Worm (Caenorhabditis elegans): ENCODE measurements around the gene sru-8.

Gene sru-8

ce11 chrV:9813527-9813926 is 30.1 kb upstream of the sru-8 start, which contains the start of gene sru-30:
Gene sru-30, plus strand, starts transcription at chrV:9813827.
- TF ChIP-seq lin-26 (GFP tag; IDR thresholded peaks at IDR 0.05) (no peak), pbrm-1 (GFP tag; IDR thresholded peaks at IDR 0.05) (no peak), mcd-1 (GFP tag; IDR thresholded peaks at IDR 0.05) (no peak), hsf-1 (GFP tag; IDR thresholded peaks at IDR 0.05) (no peak), nfya-2 (GFP tag; IDR thresholded peaks at IDR 0.05) (no peak), F57A8.1 (GFP tag; optimal IDR thresholded peaks at IDR 0.05) (no peak), Y56A3A.18 (GFP tag; IDR thresholded peaks at IDR 0.05) (no peak), mes-4 (tag; optimal IDR thresholded peaks at IDR 0.05) (no peak), nhr-27 (tag; optimal IDR thresholded peaks at IDR 0.05) (no peak), lsy-27 (tag; optimal IDR thresholded peaks at IDR 0.05; ENCODE audit: borderline replicate concordance, insufficient read depth) (no peak), nhr-120 (GFP tag; IDR thresholded peaks at IDR 0.05) (no peak), C06A6.2 (GFP tag; conservative IDR thresholded peaks at IDR 0.05) (no peak), madf-6 (GFP tag; IDR thresholded peaks at IDR 0.05) (no peak), K11D2.4 (GFP tag; IDR thresholded peaks at IDR 0.05) (no peak), madf-8 (GFP tag; conservative IDR thresholded peaks at IDR 0.05) (no peak)

DNA sequence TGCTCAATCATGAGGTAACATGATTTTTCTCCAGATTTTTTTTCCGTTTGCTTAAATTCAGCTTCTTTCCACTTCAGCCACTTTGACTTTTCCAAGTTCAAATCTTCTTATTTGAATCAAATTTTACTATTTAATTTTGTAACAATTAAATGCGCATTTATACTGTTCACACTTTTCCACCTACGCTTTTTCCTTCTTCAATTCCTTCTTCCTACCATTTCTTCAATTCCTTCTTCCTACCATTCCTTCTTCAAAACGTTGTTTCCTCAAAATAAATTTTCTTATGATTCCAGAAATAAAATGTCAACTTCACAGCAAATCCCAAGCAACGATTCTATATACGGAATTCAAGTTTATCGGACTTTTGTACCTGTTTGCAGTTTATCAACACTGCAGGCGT is 27.3 kb upstream of the sru-8 start, which contains the start of gene sru-31:
Gene sru-31, plus strand, starts transcription at position 301 of the 400 bp plus-strand sequence.
- no peak for TF ChIP-seq tbp1 (GFP tag; optimal IDR thresholded peaks at IDR 0.05)
- TF ChIP-seq athp-1 (tag; optimal IDR thresholded peaks at IDR 0.05): no peak
- no peak for TF ChIP-seq ztf-18 (tag; optimal IDR thresholded peaks at IDR 0.05)
- TF ChIP-seq pbrm-1 (GFP tag; IDR thresholded peaks at IDR 0.05): no peak
- TF ChIP-seq atf-7 (tag; optimal IDR thresholded peaks at IDR 0.05): no peak
- no peak for TF ChIP-seq ceh-40 (GFP tag; IDR thresholded peaks at IDR 0.05)
- no peak for TF ChIP-seq attf-5 (GFP tag; optimal IDR thresholded peaks at IDR 0.05)
- TF ChIP-seq Y95B8A.8 (GFP tag; IDR thresholded peaks at IDR 0.05): no peak
- TF ChIP-seq rpc-1 (optimal IDR thresholded peaks at IDR 0.05): no peak
- TF ChIP-seq rpc-1 (tag; optimal IDR thresholded peaks at IDR 0.05): no peak

DNA sequence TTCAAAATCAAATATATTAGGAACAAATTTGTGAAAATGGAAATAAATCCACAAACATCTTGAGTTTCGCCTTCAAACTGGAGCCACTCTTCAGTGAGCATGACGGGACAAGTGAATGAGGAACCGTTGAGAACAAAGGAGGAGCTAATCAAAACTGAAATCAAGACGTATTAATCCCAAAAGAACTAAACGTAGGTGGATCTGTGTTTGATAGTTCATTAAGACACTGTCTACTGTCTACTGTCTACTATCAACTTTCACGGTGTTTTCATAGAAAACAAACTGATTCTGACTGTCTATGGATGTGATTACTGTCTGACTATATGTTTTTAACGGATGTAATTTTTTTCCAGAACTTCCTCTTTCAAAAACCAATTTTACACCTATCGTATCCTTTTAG is 21.9 kb upstream of the sru-8 start, which contains the start of gene str-193:
Gene str-193, minus strand, starts transcription at position 101 of the 400 bp plus-strand sequence.
- no peak for TF ChIP-seq ztf-18 (tag; optimal IDR thresholded peaks at IDR 0.05)
- no peak for TF ChIP-seq mel-28 (tag; optimal IDR thresholded peaks at IDR 0.05; ENCODE audit: borderline replicate concordance)
- TF ChIP-seq ets-4 (GFP tag; optimal IDR thresholded peaks at IDR 0.05): no peak
- no peak for TF ChIP-seq snpc-4 (GFP tag; optimal IDR thresholded peaks at IDR 0.05)
- TF ChIP-seq snpc-4 (tag; optimal IDR thresholded peaks at IDR 0.05): no peak
- TF ChIP-seq F39B2.1 (GFP tag; IDR thresholded peaks at IDR 0.05): no peak

- TF ChIP-seq ceh-100 (GFP tag; IDR thresholded peaks at IDR 0.05) (no peak), bed-2 (GFP tag; IDR thresholded peaks at IDR 0.05) (no peak), attf-3 (GFP tag; conservative IDR thresholded peaks at IDR 0.05) (no peak), ceh-27 (GFP tag; optimal IDR thresholded peaks at IDR 0.05) (no peak), ccch-3 (GFP tag; optimal IDR thresholded peaks at IDR 0.05) (no peak)
These were observed 19.5 kb upstream of the sru-8 start, which contains the start of gene str-2 for ce11 chrV:9824149-9824548. Gene str-2, minus strand, starts transcription at chrV:9824249.

DNA sequence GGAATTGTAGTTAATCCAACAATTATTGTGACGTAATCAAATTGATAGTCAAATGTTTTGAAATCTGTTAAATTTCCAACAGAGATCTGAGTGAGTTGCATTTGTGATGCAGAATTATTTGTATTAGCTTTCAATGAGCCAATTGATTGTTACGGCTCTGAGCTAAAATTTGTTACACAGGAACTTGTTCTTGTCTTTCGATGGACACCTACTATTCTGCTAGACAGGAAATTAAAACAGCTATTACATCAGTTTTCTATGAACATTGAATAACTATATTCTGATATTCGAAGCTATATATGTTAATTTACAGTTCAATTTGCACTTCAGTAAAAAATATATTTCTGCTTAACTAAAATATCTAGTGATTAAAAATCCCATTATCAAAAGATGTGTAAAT is 9.8 kb upstream of the sru-8 start, which contains the start of gene sru-40:
Gene sru-40, minus strand, starts transcription at position 101 of the 400 bp plus-strand sequence.
- TF ChIP-seq unc-62 (GFP tag; optimal IDR thresholded peaks at IDR 0.05): no peak

Data from whole organism, young adult.